Worm (Caenorhabditis elegans): ENCODE measurements around the gene ZK632.9.

DNA sequence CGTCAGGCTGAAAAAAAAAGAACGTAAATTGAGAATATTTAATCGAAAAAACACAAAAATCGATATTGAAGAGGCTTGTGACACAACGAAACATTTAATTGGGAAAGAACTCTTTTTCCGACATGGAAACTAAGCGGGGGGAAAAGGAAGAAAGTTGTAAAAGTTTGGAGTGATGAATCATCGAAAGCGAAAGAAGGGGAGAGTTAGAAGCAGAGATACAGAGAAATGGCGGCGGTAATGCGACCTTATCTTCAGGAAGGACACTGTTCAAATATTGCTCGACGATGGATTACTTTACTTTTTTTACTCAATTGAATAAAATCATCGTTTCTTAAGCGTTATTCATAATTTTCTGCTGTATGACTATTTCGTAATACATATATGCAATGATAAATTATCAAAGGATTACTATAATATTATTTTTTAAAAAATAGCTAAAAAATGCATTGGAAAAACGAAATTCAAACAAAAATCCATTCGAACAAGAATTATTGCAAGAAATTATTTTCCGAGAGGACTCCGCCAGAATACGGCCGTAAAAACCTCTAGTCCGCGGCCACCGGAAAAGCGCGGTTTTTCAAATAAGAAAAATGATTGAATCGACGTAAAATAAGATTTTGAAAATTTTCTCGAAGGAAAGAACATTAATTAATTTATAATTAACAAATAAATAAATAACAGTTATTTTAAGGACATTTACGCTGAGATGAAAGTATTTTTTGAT, 42.7 kb upstream of the ZK632.9 start, which contains the start of gene dhhc-4:
- no peak for TF ChIP-seq nhr-23 (tag; optimal IDR thresholded peaks at IDR 0.05)
- TF ChIP-seq zag-1 (tag; optimal IDR thresholded peaks at IDR 0.05) = no peak
- no peak for TF ChIP-seq aly-2 (tag; optimal IDR thresholded peaks at IDR 0.05)
- TF ChIP-seq lin-39 (tag; optimal IDR thresholded peaks at IDR 0.05) = no peak

Data from whole organism, L2 larva.